Fruit fly (Drosophila melanogaster) whole organism, adult: ENCODE results near the gene trh.

ENCODE experiments used
- Clk ChIP-seq: fragments of 200-800 bp; sonication (Bioruptor generic); optimal IDR thresholded peaks from 2 replicates; lab custom pipeline; 2017; ENCODE audit warnings: missing biosample characterization, missing genetic modification characterization
- Crg-1 ChIP-seq: fragments of 200-800 bp; sonication (Bioruptor generic); optimal IDR thresholded peaks from 2 replicates; lab custom pipeline; 2016; ENCODE audit warnings: missing biosample characterization, missing genetic modification characterization
- ovo ChIP-seq: fragments of 200-800 bp; sonication (Bioruptor generic); optimal IDR thresholded peaks from 2 replicates; lab custom pipeline; 2016; ENCODE audit warnings: missing biosample characterization, missing genetic modification characterization

DNA sequence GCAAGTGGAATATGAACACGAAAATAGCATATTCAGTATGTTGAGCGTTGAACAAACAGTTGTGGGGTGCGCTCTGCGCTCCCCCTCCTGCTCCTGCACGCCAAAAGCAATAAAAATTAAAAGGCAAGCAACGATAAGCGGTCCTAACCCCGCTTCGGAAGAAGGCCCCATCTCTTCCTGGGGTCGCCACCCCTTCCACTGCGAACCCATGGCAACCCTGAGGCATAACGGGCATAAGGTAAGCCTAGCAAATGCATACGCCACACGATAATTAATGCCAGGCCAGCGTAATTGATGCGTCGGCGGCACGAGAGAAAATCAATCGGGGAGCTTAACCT lies 44.1 kb downstream of the trh start:
- TF ChIP-seq Clk: no peak
- no peak for TF ChIP-seq Crg-1
- no peak for TF ChIP-seq ovo (GFP tag; lab: Kevin White, UChicago)
